Worm (Caenorhabditis elegans) whole organism, L3 larva: ENCODE results near the gene gtf-2A2.

Source experiments
- R02D3.7 ChIP-seq: fragments of 150-350 bp; optimal IDR thresholded peaks from 2 replicates; lab custom pipeline; 2014; ENCODE audit warnings: missing biosample characterization, missing genetic modification characterization
- ZK546.5 ChIP-seq: sonication (generic microtip); optimal IDR thresholded peaks from 2 replicates; lab custom pipeline; 2017; ENCODE audit warnings: missing biosample characterization, missing genetic modification characterization
- ama-1 ChIP-seq: fragments of 150-350 bp; optimal IDR thresholded peaks from 2 replicates; lab custom pipeline; 2018
- ceh-28 ChIP-seq: fragments of 150-350 bp; optimal IDR thresholded peaks from 2 replicates; lab custom pipeline; 2014; ENCODE audit warnings: missing biosample characterization, missing genetic modification reagents, missing genetic modification characterization
- ceh-82 ChIP-seq: fragments of 150-350 bp; optimal IDR thresholded peaks from 2 replicates; lab custom pipeline; 2014; ENCODE audit warnings: missing biosample characterization, missing genetic modification characterization
- ceh-9 ChIP-seq: sonication (generic microtip); optimal IDR thresholded peaks from 2 replicates; lab custom pipeline; 2018; ENCODE audit warnings: missing biosample characterization, missing genetic modification characterization
- egl-27 ChIP-seq: sonication (generic microtip); optimal IDR thresholded peaks from 4 replicates; lab custom pipeline; 2017; ENCODE audit warnings: missing biosample characterization, missing genetic modification reagents, missing genetic modification characterization
- elt-1 ChIP-seq: fragments of 150-350 bp; optimal IDR thresholded peaks from 2 replicates; lab custom pipeline; 2014; ENCODE audit warnings: missing biosample characterization, missing genetic modification characterization
- elt-2 ChIP-seq: sonication (generic microtip); optimal IDR thresholded peaks from 2 replicates; lab custom pipeline; 2016; ENCODE audit warnings: missing genetic modification reagents, mild to moderate bottlenecking, missing genetic modification characterization, missing compliant biosample characterization
- elt-3 ChIP-seq, 3 experiments: fragments of 150-350 bp in 1 of 3; sonication (generic microtip) in 2 of 3; optimal IDR thresholded peaks; 2 replicates in 2 of 3; 4 replicates in 1 of 3; lab custom pipeline; 2014 to 2017; ENCODE audit warnings: missing biosample characterization in 3 of 3, missing genetic modification characterization in 3 of 3
- eor-1 ChIP-seq, 2 experiments: fragments of 150-350 bp; optimal IDR thresholded peaks; 2 replicates each; lab custom pipeline; 2014 to 2018; ENCODE audit warnings: missing biosample characterization in 2 of 2, missing genetic modification characterization in 2 of 2
- fkh-10 ChIP-seq: sonication (generic microtip); optimal IDR thresholded peaks from 2 replicates; lab custom pipeline; 2017; ENCODE audit warnings: missing biosample characterization, missing genetic modification reagents, missing genetic modification characterization
- fkh-2 ChIP-seq: fragments of 150-350 bp; optimal IDR thresholded peaks from 2 replicates; lab custom pipeline; 2014; ENCODE audit warnings: missing biosample characterization, missing genetic modification reagents, missing genetic modification characterization
- fos-1 ChIP-seq: fragments of 150-350 bp; optimal IDR thresholded peaks from 2 replicates; lab custom pipeline; 2014; ENCODE audit warnings: missing biosample characterization, missing genetic modification characterization
- hmg-11 ChIP-seq: sonication (generic microtip); optimal IDR thresholded peaks from 2 replicates; lab custom pipeline; 2016; ENCODE audit warnings: missing genetic modification characterization, missing compliant biosample characterization
- jun-1 ChIP-seq: fragments of 150-350 bp; optimal IDR thresholded peaks from 2 replicates; lab custom pipeline; 2014; ENCODE audit warnings: missing biosample characterization, missing genetic modification reagents, missing genetic modification characterization
- lin-15B ChIP-seq: fragments of 150-350 bp; optimal IDR thresholded peaks from 2 replicates; lab custom pipeline; 2014; ENCODE audit warnings: missing biosample characterization, missing genetic modification characterization
- lin-39 ChIP-seq: fragments of 150-350 bp; optimal IDR thresholded peaks from 2 replicates; lab custom pipeline; 2018; ENCODE audit warnings: missing biosample characterization, missing genetic modification reagents, missing genetic modification characterization
- lsy-12 ChIP-seq: sonication (generic microtip); optimal IDR thresholded peaks from 2 replicates; lab custom pipeline; 2016; ENCODE audit warnings: mild to moderate bottlenecking, missing genetic modification characterization, missing compliant biosample characterization
- mdl-1 ChIP-seq: fragments of 150-350 bp; optimal IDR thresholded peaks from 2 replicates; lab custom pipeline; 2014; ENCODE audit warnings: missing biosample characterization, missing genetic modification characterization
- mml-1 ChIP-seq: fragments of 150-350 bp; sonication (generic microtip); optimal IDR thresholded peaks from 3 replicates; lab custom pipeline; 2014; ENCODE audit warnings: missing biosample characterization, missing genetic modification characterization
- nfya-1 ChIP-seq: sonication (generic microtip); optimal IDR thresholded peaks from 2 replicates; lab custom pipeline; 2017; ENCODE audit warnings: missing genetic modification characterization, mild to moderate bottlenecking, missing compliant biosample characterization, antibody characterized with exemption, moderate library complexity; ENCODE audit not compliant: insufficient read depth
- nhr-11 ChIP-seq: fragments of 150-350 bp; optimal IDR thresholded peaks from 2 replicates; lab custom pipeline; 2014; ENCODE audit warnings: missing biosample characterization, missing genetic modification characterization
- nhr-12 ChIP-seq: fragments of 150-350 bp; optimal IDR thresholded peaks from 2 replicates; lab custom pipeline; 2014; ENCODE audit warnings: missing biosample characterization, missing genetic modification characterization
- nhr-23 ChIP-seq: fragments of 150-350 bp; optimal IDR thresholded peaks from 2 replicates; lab custom pipeline; 2014; ENCODE audit warnings: missing biosample characterization, missing genetic modification reagents, missing genetic modification characterization
- nhr-237 ChIP-seq: fragments of 150-350 bp; optimal IDR thresholded peaks from 2 replicates; lab custom pipeline; 2014; ENCODE audit warnings: missing biosample characterization, missing genetic modification characterization
- nhr-25 ChIP-seq: sonication (generic microtip); optimal IDR thresholded peaks from 2 replicates; lab custom pipeline; 2017; ENCODE audit warnings: missing biosample characterization, missing genetic modification characterization
- nhr-28 ChIP-seq: fragments of 150-350 bp; optimal IDR thresholded peaks from 2 replicates; lab custom pipeline; 2014; ENCODE audit warnings: missing biosample characterization, missing genetic modification characterization
- nhr-43 ChIP-seq: sonication (generic microtip); optimal IDR thresholded peaks from 2 replicates; lab custom pipeline; 2016; ENCODE audit warnings: mild to moderate bottlenecking, missing genetic modification characterization, missing compliant biosample characterization; ENCODE audit not compliant: poor library complexity, severe bottlenecking
- nhr-67 ChIP-seq: fragments of 150-350 bp; optimal IDR thresholded peaks from 2 replicates; lab custom pipeline; 2014; ENCODE audit warnings: missing biosample characterization, missing genetic modification characterization
- nhr-76 ChIP-seq: fragments of 150-350 bp; sonication (generic microtip); optimal IDR thresholded peaks from 5 replicates; lab custom pipeline; 2014; ENCODE audit warnings: missing biosample characterization, missing genetic modification characterization
- nhr-77 ChIP-seq: fragments of 150-350 bp; optimal IDR thresholded peaks from 2 replicates; lab custom pipeline; 2014; ENCODE audit warnings: missing biosample characterization, missing genetic modification characterization
- pha-4 ChIP-seq: fragments of 150-350 bp; optimal IDR thresholded peaks from 2 replicates; lab custom pipeline; 2014; ENCODE audit warnings: missing biosample characterization, missing genetic modification reagents, missing genetic modification characterization
- pqm-1 ChIP-seq: fragments of 150-350 bp; optimal IDR thresholded peaks from 2 replicates; lab custom pipeline; 2017; ENCODE audit warnings: missing biosample characterization, missing genetic modification characterization, inconsistent platforms
- skn-1 ChIP-seq: fragments of 150-350 bp; optimal IDR thresholded peaks from 2 replicates; lab custom pipeline; 2014; ENCODE audit warnings: missing biosample characterization, missing genetic modification characterization
- snpc-4 ChIP-seq: fragments of 150-350 bp; optimal IDR thresholded peaks from 2 replicates; lab custom pipeline; 2014; ENCODE audit warnings: missing biosample characterization, missing genetic modification characterization
- tbx-2 ChIP-seq: sonication (generic microtip); optimal IDR thresholded peaks from 2 replicates; lab custom pipeline; 2016; ENCODE audit warnings: mild to moderate bottlenecking, missing genetic modification characterization, missing compliant biosample characterization
- unc-39 ChIP-seq: sonication (generic microtip); optimal IDR thresholded peaks from 4 replicates; lab custom pipeline; 2017; ENCODE audit warnings: missing biosample characterization, missing genetic modification characterization
- ztf-11 ChIP-seq: fragments of 150-350 bp; optimal IDR thresholded peaks from 2 replicates; lab custom pipeline; 2014; ENCODE audit warnings: missing biosample characterization, missing genetic modification characterization

gtf-2A2 gene

DNA sequence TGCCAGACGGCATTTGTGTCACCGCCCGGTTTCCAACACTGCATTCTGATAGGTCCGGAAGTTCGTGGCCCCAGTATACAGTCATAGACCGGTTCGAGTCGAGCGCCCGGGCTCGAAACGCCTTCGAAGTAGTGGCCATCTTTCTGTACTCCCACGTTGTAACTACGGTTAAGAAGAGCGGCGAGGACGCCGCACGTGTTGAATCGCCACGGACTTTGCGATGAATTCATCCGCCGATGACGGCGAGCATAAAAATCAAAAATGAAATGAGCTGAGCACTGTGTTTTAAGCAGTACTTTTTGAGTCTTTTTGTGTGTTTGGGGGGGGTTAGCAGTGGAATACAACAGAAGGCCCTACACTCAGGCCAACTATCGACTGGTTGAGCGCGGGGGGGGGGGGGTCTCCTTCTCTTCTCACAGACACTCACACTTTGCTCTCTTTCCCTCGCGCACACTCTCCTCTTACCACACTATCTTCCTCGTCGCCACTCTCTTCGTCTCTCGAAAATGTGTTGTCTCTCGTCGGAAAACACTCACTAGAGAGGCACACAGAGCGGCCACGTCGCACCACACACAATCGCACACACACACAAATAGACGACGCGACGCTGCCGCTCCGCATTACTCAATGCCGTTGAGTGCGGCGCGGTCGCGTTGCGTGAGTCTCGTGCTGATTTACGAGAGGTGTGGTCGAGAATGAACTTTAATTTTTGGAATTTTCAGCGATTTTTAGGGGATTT lies 16.2 kb upstream of the gtf-2A2 start, which contains the start of gene epc-1 (continued):
- TF ChIP-seq ztf-11 (tag; lab: Kevin White, UChicago) (no peak), elt-2 (tag; lab: Kevin White, UChicago) (peak; percentile 83), elt-3 (tag; optimal IDR thresholded peaks at IDR 0.05; lab: Kevin White, UChicago) (peak in 1 of 3 experiments; percentile 79), nhr-76 (tag; lab: Kevin White, UChicago) (no peak), nhr-23 (tag; lab: Kevin White, UChicago) (peak; percentile 94), nhr-43 (tag; lab: Kevin White, UChicago) (peak; percentile 78), eor-1 (tag; optimal IDR thresholded peaks at IDR 0.05; lab: Kevin White, UChicago) (no peak), pqm-1 (tag; lab: Kevin White, UChicago) (peak; percentile 77), nhr-67 (tag; lab: Kevin White, UChicago) (no peak), tbx-2 (peak; percentile 76), egl-27 (tag; lab: Kevin White, UChicago) (no peak), nhr-11 (tag; lab: Kevin White, UChicago) (peak; percentile 21), lsy-12 (tag; lab: Kevin White, UChicago) (peak; percentile 93), jun-1 (peak; percentile 95), pha-4 (tag; lab: Kevin White, UChicago) (peak; percentile 90)

DNA sequence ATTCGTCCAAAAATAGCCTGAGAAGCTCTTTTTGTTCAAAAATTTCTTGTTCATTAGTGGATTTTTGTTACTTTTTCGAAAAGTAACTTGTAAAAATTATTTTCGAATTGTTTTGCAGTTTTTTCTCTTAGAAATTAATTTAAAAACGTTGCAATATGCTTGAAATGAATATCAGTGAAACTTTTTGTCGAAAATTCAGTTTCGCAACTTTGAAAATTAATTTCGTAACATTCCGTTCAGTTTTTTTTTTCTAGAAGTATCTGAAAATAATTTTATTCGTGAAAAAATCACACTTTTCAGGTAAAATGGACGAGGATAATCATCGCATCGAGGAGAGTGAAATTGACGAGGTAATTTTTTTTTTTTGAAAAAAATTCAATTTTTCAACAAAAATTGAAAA lies 15.6 kb upstream of the gtf-2A2 start, which contains the start of gene Y111B2A.12:
Y111B2A.12 (plus strand) TSS at position 301 of the 400 bp plus-strand sequence.
- TF ChIP-seq mdl-1 (tag; lab: Kevin White, UChicago), result no peak
- no peak for TF ChIP-seq fkh-2
- no peak for TF ChIP-seq mml-1
- no peak for TF ChIP-seq hmg-11
- no peak for TF ChIP-seq R02D3.7 (tag; lab: Kevin White, UChicago)
- no peak for TF ChIP-seq eor-1 (tag; optimal IDR thresholded peaks at IDR 0.05; lab: Kevin White, UChicago)
- no peak for TF ChIP-seq elt-3 (tag; optimal IDR thresholded peaks at IDR 0.05; lab: Kevin White, UChicago)
- no peak for TF ChIP-seq nhr-237 (tag; lab: Kevin White, UChicago)
- no peak for TF ChIP-seq lsy-12 (tag; lab: Kevin White, UChicago)
- TF ChIP-seq nhr-12, result no peak
- TF ChIP-seq nhr-11 (tag; lab: Kevin White, UChicago), result no peak
- no peak for TF ChIP-seq ceh-82 (tag; lab: Kevin White, UChicago)
- TF ChIP-seq pqm-1 (tag; lab: Kevin White, UChicago), result no peak
- no peak for TF ChIP-seq nhr-76 (tag; lab: Kevin White, UChicago)
- no peak for TF ChIP-seq nhr-77 (tag; lab: Kevin White, UChicago)
- TF ChIP-seq ceh-28 (tag; lab: Kevin White, UChicago), result no peak

DNA sequence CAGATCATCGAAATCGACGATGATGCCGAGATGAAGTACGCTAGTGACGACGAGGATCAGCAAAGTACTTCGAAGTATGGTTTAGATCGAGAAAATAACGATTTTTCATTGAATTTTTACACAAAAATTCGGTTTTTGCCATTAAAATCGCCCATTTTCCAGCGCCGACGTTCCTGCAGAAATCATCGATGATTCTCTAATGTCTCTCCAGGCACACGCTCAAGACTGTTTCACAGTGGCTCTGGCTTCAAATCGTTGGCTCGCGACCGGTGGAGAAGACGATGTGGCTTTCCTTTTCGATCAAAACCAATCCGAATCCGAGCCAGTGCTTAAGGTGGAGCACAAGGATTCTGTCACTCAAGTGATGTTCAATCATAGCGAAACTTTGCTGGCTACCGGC lies 15.2 kb upstream of the gtf-2A2 start:
- TF ChIP-seq ama-1 (lab: Kevin White, UChicago) (peak; percentile 69), ztf-11 (tag; lab: Kevin White, UChicago) (no peak)

DNA sequence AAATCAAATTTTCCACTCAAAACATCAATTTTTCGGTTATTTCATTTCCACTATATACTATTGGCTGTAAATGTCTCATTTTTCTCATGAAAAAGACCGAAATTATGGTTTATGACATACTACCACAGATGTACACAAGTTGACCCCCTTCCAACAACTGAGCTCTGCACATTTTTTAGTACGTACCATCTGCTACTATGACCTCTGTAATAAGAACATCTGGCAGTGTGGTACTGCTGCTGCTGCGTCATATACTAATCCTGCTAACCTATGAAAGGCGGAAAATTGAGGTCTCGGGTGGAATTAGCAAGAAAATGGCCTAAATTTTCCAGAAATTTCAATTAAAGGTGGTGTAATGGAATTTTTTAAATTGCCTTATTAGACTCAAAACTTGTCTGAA lies 13.2 kb upstream of the gtf-2A2 start:
- TF ChIP-seq lsy-12 (tag; lab: Kevin White, UChicago) (no peak), nhr-11 (tag; lab: Kevin White, UChicago) (no peak), nhr-67 (tag; lab: Kevin White, UChicago) (no peak), jun-1 (no peak), snpc-4 (tag; lab: Kevin White, UChicago) (no peak), elt-3 (tag; optimal IDR thresholded peaks at IDR 0.05; lab: Kevin White, UChicago) (no peak)

DNA sequence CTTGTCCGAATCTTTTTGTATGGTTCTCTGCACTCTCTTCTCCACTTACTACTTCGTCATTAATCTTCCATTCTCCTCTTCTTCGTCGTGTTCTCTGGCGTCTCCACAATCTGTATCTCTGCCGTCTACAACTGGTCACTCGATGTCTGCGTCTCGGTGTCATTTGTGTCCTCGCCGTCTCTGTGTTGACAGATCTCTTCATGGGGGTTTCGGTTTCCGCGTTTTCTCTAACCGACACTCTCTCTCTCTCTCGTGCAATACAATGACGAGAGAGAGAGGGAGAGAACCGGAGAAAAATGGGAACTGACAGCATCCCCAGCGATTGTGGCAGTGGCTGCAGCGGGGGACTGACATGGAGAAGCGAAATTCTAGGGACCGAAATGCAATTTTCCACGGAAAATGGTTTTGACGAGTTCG lies 12.0 kb upstream of the gtf-2A2 start:
- TF ChIP-seq hmg-11, result peak; percentile 99
- TF ChIP-seq lin-39 (tag; lab: Kevin White, UChicago), result peak; percentile 95
- TF ChIP-seq fkh-10 (GFP tag; lab: Kevin White, UChicago), result peak; percentile 98
- peak; percentile 97 for TF ChIP-seq ceh-28 (tag; lab: Kevin White, UChicago)
- TF ChIP-seq ceh-9, result no peak
- TF ChIP-seq nfya-1 (tag; lab: Kevin White, UChicago), result peak; percentile 99
- peak; percentile 94 for TF ChIP-seq nhr-77 (tag; lab: Kevin White, UChicago)
- TF ChIP-seq snpc-4 (tag; lab: Kevin White, UChicago), result peak; percentile 75
- TF ChIP-seq fkh-2, result peak; percentile 61
- TF ChIP-seq nhr-23 (tag; lab: Kevin White, UChicago), result peak; percentile 99
- peak; percentile 88 for TF ChIP-seq R02D3.7 (tag; lab: Kevin White, UChicago)
- peak; percentile 95 for TF ChIP-seq tbx-2
- peak; percentile 95 for TF ChIP-seq elt-1 (tag; lab: Kevin White, UChicago)
- peak; percentile 99 for TF ChIP-seq jun-1
- peak; percentile 68 to 88 for TF ChIP-seq eor-1 (tag; optimal IDR thresholded peaks at IDR 0.05; lab: Kevin White, UChicago)
- TF ChIP-seq ZK546.5 (tag; lab: Kevin White, UChicago), result peak; percentile 45
- no peak for TF ChIP-seq nhr-237 (tag; lab: Kevin White, UChicago)
- TF ChIP-seq ztf-11 (tag; lab: Kevin White, UChicago), result no peak
- TF ChIP-seq nhr-25 (tag; lab: Kevin White, UChicago), result peak; percentile 100
- peak; percentile 96 for TF ChIP-seq nhr-11 (tag; lab: Kevin White, UChicago)
- TF ChIP-seq lin-15B (tag; lab: Kevin White, UChicago), result peak; percentile 86
- TF ChIP-seq egl-27 (tag; lab: Kevin White, UChicago), result peak; percentile 99
- peak; percentile 93 for TF ChIP-seq ceh-82 (tag; lab: Kevin White, UChicago)
- TF ChIP-seq skn-1 (tag; lab: Kevin White, UChicago), result peak; percentile 95
- peak; percentile 84 for TF ChIP-seq nhr-28 (tag; lab: Kevin White, UChicago)
- TF ChIP-seq unc-39 (tag; lab: Kevin White, UChicago), result no peak
- TF ChIP-seq pqm-1 (tag; lab: Kevin White, UChicago), result peak; percentile 93
- TF ChIP-seq fos-1 (tag; lab: Kevin White, UChicago), result peak; percentile 77
- peak; percentile 96 for TF ChIP-seq lsy-12 (tag; lab: Kevin White, UChicago)
- TF ChIP-seq nhr-67 (tag; lab: Kevin White, UChicago), result peak; percentile 27
